Fruit fly (Drosophila melanogaster): Measurements from ENCODE around the gene CG33322.

CG33322 gene

DNA sequence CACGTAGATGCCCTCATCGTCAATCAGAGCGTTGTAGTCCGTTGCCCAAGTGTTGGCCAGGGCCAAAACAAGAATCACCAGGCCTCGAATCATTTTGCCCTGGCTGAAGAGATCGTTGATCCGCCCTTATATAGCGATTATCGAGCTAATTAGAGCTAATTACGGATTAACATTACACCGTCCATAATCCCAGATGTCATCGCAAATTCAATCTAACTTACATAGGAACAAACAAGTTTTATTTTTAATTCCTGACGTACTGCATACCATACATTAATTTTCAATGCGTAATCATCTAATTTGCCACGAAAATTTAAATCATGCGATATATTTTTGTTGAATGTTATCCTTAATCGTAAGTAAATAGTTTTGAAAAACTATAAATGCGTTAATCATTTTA, 1.1 kb upstream of the CG33322 start, which contains the start of gene CheB38b:
TSS of gene CheB38b (minus strand) at position 101 of the 400 bp plus-strand sequence.
- no peak for TF ChIP-seq Crg-1 (GFP tag; optimal IDR thresholded peaks at IDR 0.05)
- no peak for TF ChIP-seq tj (GFP tag; optimal IDR thresholded peaks at IDR 0.05)
- TF ChIP-seq toe (GFP tag; optimal IDR thresholded peaks at IDR 0.05), result no peak
- TF ChIP-seq cic (GFP tag; optimal IDR thresholded peaks at IDR 0.05), result no peak
- TF ChIP-seq CG5204 (GFP tag; optimal IDR thresholded peaks at IDR 0.05), result no peak
- no peak for TF ChIP-seq ovo (GFP tag; optimal IDR thresholded peaks at IDR 0.05)
- TF ChIP-seq pad (GFP tag; optimal IDR thresholded peaks at IDR 0.05), result no peak
- TF ChIP-seq kay (GFP tag; ENCODE audit: borderline replicate concordance), result no peak
- TF ChIP-seq Hr96 (GFP tag; optimal IDR thresholded peaks at IDR 0.05), result no peak
- no peak for TF ChIP-seq cnc (optimal IDR thresholded peaks at IDR 0.05)
- no peak for TF ChIP-seq CG1620 (GFP tag; optimal IDR thresholded peaks at IDR 0.05)
- TF ChIP-seq Clk (GFP tag; optimal IDR thresholded peaks at IDR 0.05), result no peak
- no peak for TF ChIP-seq CG7045 (GFP tag; optimal IDR thresholded peaks at IDR 0.05)
- TF ChIP-seq bab1 (GFP tag; optimal IDR thresholded peaks at IDR 0.05), result no peak

DNA sequence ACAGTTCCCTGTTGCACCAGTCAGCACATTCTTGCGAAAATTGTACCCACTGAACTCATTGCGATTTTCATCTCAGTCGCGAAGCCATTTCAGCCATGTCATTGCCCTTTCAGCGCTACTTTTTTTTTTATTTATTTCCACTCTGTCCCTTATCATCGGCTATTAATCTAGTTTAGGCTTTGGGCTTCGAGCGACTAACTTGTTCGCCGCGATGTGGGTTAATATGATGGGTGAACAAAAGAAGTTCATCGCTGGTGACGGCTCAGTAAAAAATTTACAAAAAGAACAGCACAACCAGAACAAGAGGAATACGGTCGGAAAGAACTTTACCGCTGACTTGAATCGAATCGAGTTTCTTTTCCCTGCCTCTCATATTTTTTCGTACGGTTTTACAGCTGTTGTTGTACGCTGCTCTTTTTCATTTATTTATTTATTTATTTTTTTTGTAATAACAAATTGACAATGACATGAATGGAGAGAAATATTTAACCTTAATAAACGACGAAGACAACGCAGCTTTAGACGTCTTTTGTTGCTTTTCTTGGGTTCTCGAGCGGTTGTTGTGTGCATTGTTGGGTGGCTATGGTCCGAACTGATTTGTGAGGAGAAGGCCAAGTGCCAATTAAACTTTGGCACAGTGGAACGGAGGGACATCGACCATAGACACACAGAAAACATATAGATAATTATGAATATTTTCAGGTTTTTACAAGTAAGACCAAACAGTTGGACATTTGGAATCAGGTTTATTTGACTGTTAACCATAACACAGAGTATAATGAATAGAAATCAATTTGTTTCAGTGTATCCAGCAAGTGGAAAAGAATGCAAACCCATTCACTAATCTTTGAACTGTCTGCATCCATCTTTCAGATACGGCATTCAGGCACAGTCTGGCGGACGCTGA, 3.5 kb downstream of the CG33322 start:
- TF ChIP-seq CG12768 (GFP tag; optimal IDR thresholded peaks at IDR 0.05), result no peak
- TF ChIP-seq kay (GFP tag; ENCODE audit: borderline replicate concordance), result peak; percentile 27
- TF ChIP-seq CG33017 (tag; optimal IDR thresholded peaks at IDR 0.05), result no peak
- no peak for TF ChIP-seq CG11617 (GFP tag; optimal IDR thresholded peaks at IDR 0.05)
- no peak for TF ChIP-seq pad (GFP tag; optimal IDR thresholded peaks at IDR 0.05)
- TF ChIP-seq CG14711 (tag; optimal IDR thresholded peaks at IDR 0.05), result no peak
- peak; percentile 37 for TF ChIP-seq tj (GFP tag; optimal IDR thresholded peaks at IDR 0.05)

DNA sequence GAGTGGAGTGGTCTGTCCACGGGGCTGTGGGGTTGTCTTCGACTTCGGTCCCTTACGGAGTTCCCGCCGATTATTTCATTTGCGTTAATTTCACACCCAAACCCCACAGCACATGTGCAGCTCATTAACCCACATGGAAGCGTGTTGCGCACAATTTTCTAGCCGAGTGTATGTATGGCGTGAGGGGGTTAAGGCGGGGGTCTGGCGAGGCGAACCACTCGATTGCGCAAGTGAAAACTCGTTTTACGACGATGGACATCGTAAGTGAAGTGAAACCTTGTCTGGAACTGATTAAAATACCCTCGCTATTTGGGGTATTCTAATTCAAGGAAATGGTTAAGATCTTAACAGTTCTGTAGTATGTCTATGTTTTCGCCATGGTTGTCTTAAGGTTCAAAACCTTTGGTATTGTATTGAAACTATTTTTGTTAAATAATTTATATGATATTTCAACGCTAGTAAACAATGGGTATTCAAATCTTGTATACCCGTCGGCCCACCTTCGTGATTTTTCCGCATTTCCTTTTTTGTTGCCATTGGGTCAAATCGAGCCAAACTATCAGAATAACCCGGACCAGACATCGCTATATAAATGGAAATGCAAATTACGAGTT, 4.9 kb downstream of the CG33322 start:
- TF ChIP-seq cnc (optimal IDR thresholded peaks at IDR 0.05) (no peak), CG33017 (tag; optimal IDR thresholded peaks at IDR 0.05) (peak; percentile 6), Mnt (GFP tag; optimal IDR thresholded peaks at IDR 0.05) (peak; percentile 13)

DNA sequence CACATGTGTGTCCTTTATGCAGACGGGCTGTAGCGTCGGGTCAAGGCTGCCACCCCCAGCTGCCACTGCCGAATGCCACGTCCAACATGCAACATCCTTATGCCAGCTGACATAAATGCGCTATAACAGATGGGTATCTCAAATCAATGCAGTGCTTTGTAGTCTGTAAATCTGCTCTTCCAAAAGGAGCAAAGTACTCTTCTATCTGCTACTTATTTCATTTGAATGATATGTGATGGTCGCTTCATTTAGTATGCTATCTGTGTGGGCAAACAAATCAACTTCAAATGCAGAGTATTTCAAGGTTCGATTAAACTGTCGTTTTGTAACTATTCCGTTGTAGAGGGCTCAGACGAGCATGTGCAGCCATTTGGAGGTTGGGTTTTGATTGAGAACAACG, 6.8 kb downstream of the CG33322 start:
- TF ChIP-seq CG11617 (GFP tag; optimal IDR thresholded peaks at IDR 0.05) (no peak), toe (GFP tag; optimal IDR thresholded peaks at IDR 0.05) (no peak), cnc (optimal IDR thresholded peaks at IDR 0.05) (no peak), bab1 (GFP tag; optimal IDR thresholded peaks at IDR 0.05) (no peak), kay (GFP tag; ENCODE audit: borderline replicate concordance) (no peak), pad (GFP tag; optimal IDR thresholded peaks at IDR 0.05) (no peak), CG33017 (tag; optimal IDR thresholded peaks at IDR 0.05) (peak; percentile 33), CG1620 (GFP tag; optimal IDR thresholded peaks at IDR 0.05) (no peak), CG12768 (GFP tag; optimal IDR thresholded peaks at IDR 0.05) (peak; percentile 80), tj (GFP tag; optimal IDR thresholded peaks at IDR 0.05) (no peak), ovo (GFP tag; optimal IDR thresholded peaks at IDR 0.05) (no peak), CG14711 (tag; optimal IDR thresholded peaks at IDR 0.05) (peak; percentile 55), cic (GFP tag; optimal IDR thresholded peaks at IDR 0.05) (no peak), CG7101 (tag; optimal IDR thresholded peaks at IDR 0.05) (peak; percentile 22), Mnt (GFP tag; optimal IDR thresholded peaks at IDR 0.05) (no peak)

DNA sequence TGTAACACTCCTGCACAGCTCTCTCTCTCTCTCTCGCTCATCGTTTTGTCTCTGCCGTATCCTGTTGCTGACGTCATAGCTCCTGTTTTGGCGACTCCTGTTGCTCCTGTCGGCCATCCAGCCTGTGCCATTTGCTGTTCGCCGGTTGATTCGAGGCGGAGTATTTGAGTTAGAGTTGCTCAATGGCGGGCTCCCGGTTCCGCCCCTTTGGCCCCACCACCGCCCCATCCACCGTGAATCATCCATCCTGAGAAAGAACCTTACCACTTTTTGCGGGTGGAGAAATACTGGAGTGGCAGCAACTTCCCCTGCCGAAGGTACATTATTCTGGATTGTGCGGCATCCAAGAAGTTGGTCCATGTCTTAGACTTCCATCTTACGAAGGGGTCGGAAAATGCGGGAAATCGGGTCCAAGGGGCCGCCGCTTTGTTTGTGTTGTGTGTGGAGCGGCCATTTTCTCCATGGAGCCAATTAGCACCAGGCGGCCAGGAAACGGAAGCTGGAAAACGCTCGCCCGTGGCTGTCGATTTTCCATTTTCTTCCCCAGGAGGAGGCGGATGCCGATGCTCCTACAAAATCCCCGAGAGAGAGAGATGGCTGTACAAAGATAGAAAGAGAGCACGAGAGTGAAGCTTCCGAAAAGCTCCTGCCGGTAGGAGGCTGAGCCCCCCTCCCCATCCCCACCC, 7.4 kb downstream of the CG33322 start:
- peak; percentile 5 for TF ChIP-seq Clk (GFP tag; optimal IDR thresholded peaks at IDR 0.05)
- peak; percentile 81 for TF ChIP-seq pad (GFP tag; optimal IDR thresholded peaks at IDR 0.05)
- TF ChIP-seq CG11617 (GFP tag; optimal IDR thresholded peaks at IDR 0.05), result no peak
- TF ChIP-seq cic (GFP tag; optimal IDR thresholded peaks at IDR 0.05), result no peak

DNA sequence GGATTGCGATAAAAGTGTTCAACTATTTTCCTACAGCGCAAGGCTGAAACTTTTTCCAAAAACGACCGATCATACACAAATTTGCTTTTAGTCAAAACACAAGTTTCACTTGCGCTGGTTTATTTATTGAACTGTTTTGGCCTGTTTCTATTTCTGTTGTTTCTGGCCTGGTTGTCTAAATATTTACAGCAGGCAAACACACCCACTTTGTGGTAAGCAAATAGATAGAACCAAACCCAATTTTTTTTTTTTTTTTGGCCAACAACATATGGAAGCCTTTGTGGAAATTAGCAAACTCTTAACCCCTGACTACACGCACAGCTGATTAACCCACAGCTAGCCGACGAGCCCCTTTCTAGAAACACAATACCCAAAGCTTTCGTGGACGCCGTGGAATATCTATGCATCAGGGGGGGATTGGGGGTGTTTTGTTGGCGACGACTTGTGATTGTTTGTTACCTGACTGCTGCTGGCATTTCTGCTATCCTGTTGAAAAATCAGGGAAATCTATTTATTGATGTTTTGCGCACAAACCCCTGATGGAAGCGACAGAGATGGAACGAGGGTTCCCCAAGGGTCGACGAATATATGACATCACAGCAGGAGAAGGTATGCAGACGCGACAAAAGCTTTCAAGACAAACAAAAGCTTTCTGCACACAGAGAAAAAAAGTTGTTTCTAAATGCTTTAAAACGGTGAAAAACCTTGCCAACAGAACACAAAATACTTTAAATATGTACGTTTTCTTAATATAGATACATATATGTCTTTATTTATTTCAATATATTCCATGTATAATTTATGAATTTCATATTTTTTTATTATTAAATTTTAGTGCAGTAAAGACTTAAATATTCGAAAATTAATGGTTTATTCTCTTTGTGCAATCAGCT, 8.2 kb downstream of the CG33322 start:
- TF ChIP-seq cnc (optimal IDR thresholded peaks at IDR 0.05) (no peak), CG33017 (tag; optimal IDR thresholded peaks at IDR 0.05) (peak; percentile 58), tj (GFP tag; optimal IDR thresholded peaks at IDR 0.05) (no peak), CG7045 (GFP tag; optimal IDR thresholded peaks at IDR 0.05) (peak; percentile 33), CG7101 (tag; optimal IDR thresholded peaks at IDR 0.05) (peak; percentile 13), pad (GFP tag; optimal IDR thresholded peaks at IDR 0.05) (peak; percentile 24)
